Fruit fly (Drosophila melanogaster) whole organism, embryonic: Measurements from ENCODE around the gene Uba4.
A peak's percentile ranks its signal among the peaks of the same experiment; 100 is the strongest.

Experiments
- Ada2b ChIP-seq: fragments of 200-800 bp; sonication (Bioruptor generic); IDR thresholded peaks from 2 replicates; pipeline ENCODE4 v1.3.6; 2022; ENCODE audit warnings: missing biosample characterization, missing genetic modification characterization
- Awh ChIP-seq: fragments of 200-800 bp; sonication (Bioruptor generic); IDR thresholded peaks from 2 replicates; pipeline ENCODE4, ENCODE4 v1.3.6; 2022; ENCODE audit warnings: missing biosample characterization, missing genetic modification characterization
- BtbVII ChIP-seq: fragments of 200-800 bp; sonication (Bioruptor generic); optimal IDR thresholded peaks from 3 replicates; lab custom pipeline; 2017; ENCODE audit warnings: missing biosample characterization, mild to moderate bottlenecking, missing genetic modification characterization
- CG10366 ChIP-seq: fragments of 200-800 bp; sonication (Bioruptor generic); IDR thresholded peaks from 2 replicates; pipeline ENCODE4 v1.3.6; 2022; ENCODE audit warnings: missing biosample characterization, missing genetic modification characterization
- CG10654 ChIP-seq: fragments of 200-800 bp; sonication (Bioruptor generic); optimal IDR thresholded peaks from 2 replicates; lab custom pipeline; 2016; ENCODE audit warnings: missing biosample characterization, missing genetic modification characterization
- CG12071 ChIP-seq: fragments of 200-800 bp; sonication (Bioruptor generic); optimal IDR thresholded peaks from 3 replicates; lab custom pipeline; 2018; ENCODE audit warnings: missing biosample characterization, mild to moderate bottlenecking, missing genetic modification characterization
- CG12155 ChIP-seq: fragments of 200-800 bp; sonication (Bioruptor generic); optimal IDR thresholded peaks from 3 replicates; lab custom pipeline; 2016; ENCODE audit warnings: missing biosample characterization, missing genetic modification characterization
- CG12299 ChIP-seq: fragments of 200-800 bp; sonication (Bioruptor generic); optimal IDR thresholded peaks from 2 replicates; lab custom pipeline; 2018; ENCODE audit warnings: missing biosample characterization, mild to moderate bottlenecking, missing genetic modification characterization
- CG12942 ChIP-seq: fragments of 200-800 bp; sonication (Bioruptor generic); optimal IDR thresholded peaks from 3 replicates; lab custom pipeline; 2016; ENCODE audit warnings: missing biosample characterization, missing genetic modification characterization
- CG2678 ChIP-seq: fragments of 200-800 bp; sonication (Bioruptor generic); optimal IDR thresholded peaks from 3 replicates; lab custom pipeline; 2019; ENCODE audit warnings: missing biosample characterization, mild to moderate bottlenecking, missing genetic modification characterization, moderate library complexity
- CG3847 ChIP-seq: fragments of 200-800 bp; sonication (Bioruptor generic); IDR thresholded peaks from 2 replicates; pipeline ENCODE4 v1.3.6; 2022; ENCODE audit warnings: missing biosample characterization, missing genetic modification characterization
- CG4707 ChIP-seq: fragments of 200-800 bp; sonication (Bioruptor generic); optimal IDR thresholded peaks from 2 replicates; lab custom pipeline; 2018; ENCODE audit warnings: missing biosample characterization, mild to moderate bottlenecking, missing genetic modification characterization, moderate library complexity
- CG6689 ChIP-seq: fragments of 200-800 bp; sonication (Bioruptor generic); IDR thresholded peaks from 2 replicates; pipeline ENCODE4 v1.3.6; 2022; ENCODE audit warnings: missing biosample characterization, missing genetic modification characterization
- CG8924 ChIP-seq: fragments of 200-800 bp; optimal IDR thresholded peaks from 3 replicates; lab custom pipeline; 2019; ENCODE audit warnings: missing biosample characterization, mild to moderate bottlenecking, missing genetic modification characterization, moderate library complexity
- CG9215 ChIP-seq: fragments of 200-800 bp; sonication (Bioruptor generic); IDR thresholded peaks from 2 replicates; pipeline ENCODE4 v1.3.6; 2022; ENCODE audit warnings: missing biosample characterization, missing genetic modification characterization
- CG9817 ChIP-seq: fragments of 200-800 bp; sonication (Bioruptor generic); optimal IDR thresholded peaks from 2 replicates; lab custom pipeline; 2018; ENCODE audit warnings: missing biosample characterization, mild to moderate bottlenecking, missing genetic modification characterization, moderate library complexity
- Dfd ChIP-seq, 2 experiments: fragments of >200 bp; optimal IDR thresholded peaks; 2 replicates each; lab custom pipeline; 2017; ENCODE audit warnings: missing biosample characterization in 2 of 2, missing genetic modification characterization in 2 of 2
- Gsc ChIP-seq: fragments of 200-800 bp; sonication (Bioruptor generic); IDR thresholded peaks from 2 replicates; pipeline ENCODE4 v1.3.6; 2022; ENCODE audit warnings: missing biosample characterization, missing genetic modification characterization
- HmgD ChIP-seq: fragments of 200-800 bp; sonication (Bioruptor generic); optimal IDR thresholded peaks from 3 replicates; lab custom pipeline; 2016; ENCODE audit warnings: missing biosample characterization, missing genetic modification characterization
- NfI ChIP-seq: fragments of 200-800 bp; sonication (Bioruptor generic); optimal IDR thresholded peaks from 3 replicates; lab custom pipeline; 2018; ENCODE audit warnings: missing biosample characterization, mild to moderate bottlenecking, missing genetic modification characterization, moderate library complexity
- Sin3A ChIP-seq: fragments of >200 bp; optimal IDR thresholded peaks from 2 replicates; lab custom pipeline; 2018
- Ssrp ChIP-seq: fragments of 200-800 bp; sonication (Bioruptor generic); optimal IDR thresholded peaks from 2 replicates; lab custom pipeline; 2018; ENCODE audit warnings: missing biosample characterization, mild to moderate bottlenecking, missing genetic modification characterization, moderate library complexity
- Trl ChIP-seq, 3 experiments: fragments of >200 bp in 2 of 3; fragments of 200-800 bp in 1 of 3; sonication (Bioruptor generic) in 1 of 3; optimal IDR thresholded peaks; 2 replicates in 1 of 3; 3 replicates in 2 of 3; lab custom pipeline; 2016 to 2017; ENCODE audit warnings: missing biosample characterization in 1 of 3, missing genetic modification characterization in 1 of 3
- Vsx1 ChIP-seq: fragments of 200-800 bp; sonication (Bioruptor generic); optimal IDR thresholded peaks from 2 replicates; lab custom pipeline; 2017; ENCODE audit warnings: missing biosample characterization, mild to moderate bottlenecking, missing genetic modification characterization, missing genetic modification reagents
- Xbp1 ChIP-seq: fragments of 200-800 bp; sonication (Bioruptor generic); optimal IDR thresholded peaks from 3 replicates; lab custom pipeline; 2016; ENCODE audit warnings: missing biosample characterization, mild to moderate bottlenecking, missing genetic modification characterization
- ac ChIP-seq: fragments of 200-800 bp; sonication (Bioruptor generic); optimal IDR thresholded peaks from 3 replicates; lab custom pipeline; 2017; ENCODE audit warnings: missing biosample characterization, mild to moderate bottlenecking, missing genetic modification characterization
- amos ChIP-seq: fragments of 200-800 bp; sonication (Bioruptor generic); IDR thresholded peaks from 2 replicates; pipeline ENCODE4 v1.3.6; 2022; ENCODE audit warnings: missing biosample characterization, missing genetic modification characterization; ENCODE audit not compliant: partially characterized antibody
- caup ChIP-seq: fragments of 200-800 bp; sonication (Bioruptor generic); optimal IDR thresholded peaks from 3 replicates; lab custom pipeline; 2017; ENCODE audit warnings: missing biosample characterization, mild to moderate bottlenecking, missing genetic modification characterization, moderate library complexity; ENCODE audit not compliant: severe bottlenecking
- dimm ChIP-seq: fragments of 200-800 bp; sonication (Bioruptor generic); IDR thresholded peaks from 2 replicates; pipeline ENCODE4 v1.3.6; 2022; ENCODE audit warnings: missing biosample characterization, missing genetic modification characterization
- dysf ChIP-seq: fragments of 200-800 bp; sonication (Bioruptor generic); IDR thresholded peaks from 3 replicates; pipeline ENCODE4 v1.3.6; 2022; ENCODE audit warnings: missing biosample characterization, missing genetic modification characterization
- gem ChIP-seq: fragments of 200-800 bp; sonication (Bioruptor generic); optimal IDR thresholded peaks from 2 replicates; lab custom pipeline; 2019; ENCODE audit warnings: missing biosample characterization, mild to moderate bottlenecking, missing genetic modification characterization, moderate library complexity
- gro ChIP-seq: fragments of 200-800 bp; sonication (Bioruptor generic); optimal IDR thresholded peaks from 2 replicates; lab custom pipeline; 2016; ENCODE audit warnings: missing biosample characterization, missing genetic modification characterization
- insv ChIP-seq, 2 experiments: fragments of 200-800 bp; sonication (Bioruptor generic); optimal IDR thresholded peaks; 3 replicates each; lab custom pipeline; 2016 to 2018; ENCODE audit warnings: missing biosample characterization in 2 of 2, missing genetic modification characterization in 2 of 2
- inv ChIP-seq: fragments of 200-800 bp; sonication (Bioruptor generic); IDR thresholded peaks from 2 replicates; pipeline ENCODE4 v1.3.6; 2022; ENCODE audit warnings: missing biosample characterization, missing genetic modification characterization; ENCODE audit not compliant: partially characterized antibody
- kah ChIP-seq: fragments of 200-800 bp; sonication (Bioruptor generic); optimal IDR thresholded peaks from 2 replicates; lab custom pipeline; 2018; ENCODE audit warnings: missing biosample characterization, mild to moderate bottlenecking, missing genetic modification characterization
- ken ChIP-seq: fragments of 200-800 bp; sonication (Bioruptor generic); IDR thresholded peaks from 3 replicates; pipeline ENCODE4 v1.3.6; 2022; ENCODE audit warnings: missing biosample characterization, missing genetic modification characterization
- lbe ChIP-seq: fragments of 200-800 bp; sonication (Bioruptor generic); optimal IDR thresholded peaks from 2 replicates; lab custom pipeline; 2016; ENCODE audit warnings: missing biosample characterization, mild to moderate bottlenecking, missing genetic modification characterization
- lilli ChIP-seq: fragments of 200-800 bp; sonication (Bioruptor generic); optimal IDR thresholded peaks from 3 replicates; lab custom pipeline; 2016; ENCODE audit warnings: missing biosample characterization, missing genetic modification characterization
- oc ChIP-seq: fragments of 200-800 bp; sonication (Bioruptor generic); optimal IDR thresholded peaks from 2 replicates; lab custom pipeline; 2018; ENCODE audit warnings: missing biosample characterization, mild to moderate bottlenecking, missing genetic modification characterization, moderate library complexity
- pan ChIP-seq, 4 experiments: fragments of >200 bp in 3 of 4; fragments of 200-800 bp in 1 of 4; sonication (Bioruptor generic) in 1 of 4; optimal IDR thresholded peaks in 3 of 4; IDR thresholded peaks in 1 of 4; 2 replicates each; pipeline versions ENCODE4 v1.3.6 to Lab custom; 2017 to 2022; ENCODE audit warnings: missing biosample characterization in 2 of 4, missing genetic modification characterization in 2 of 4, mixed read lengths in 1 of 4
- pfk ChIP-seq: fragments of 200-800 bp; sonication (Bioruptor generic); optimal IDR thresholded peaks from 2 replicates; lab custom pipeline; 2018; ENCODE audit warnings: missing biosample characterization, mild to moderate bottlenecking, missing genetic modification characterization, moderate library complexity
- pho ChIP-seq: fragments of 200-800 bp; sonication (Bioruptor generic); optimal IDR thresholded peaks from 2 replicates; lab custom pipeline; 2016; ENCODE audit warnings: missing biosample characterization, missing genetic modification characterization
- phol ChIP-seq: fragments of 200-800 bp; sonication (Bioruptor generic); optimal IDR thresholded peaks from 3 replicates; lab custom pipeline; 2018; ENCODE audit warnings: missing biosample characterization, mild to moderate bottlenecking, missing genetic modification characterization, moderate library complexity
- pita ChIP-seq: fragments of 200-800 bp; sonication (Bioruptor generic); optimal IDR thresholded peaks from 2 replicates; lab custom pipeline; 2017; ENCODE audit warnings: missing biosample characterization, mild to moderate bottlenecking, missing genetic modification characterization
- prd ChIP-seq, 3 experiments: fragments of >200 bp in 2 of 3; fragments of 200-800 bp in 1 of 3; sonication (Bioruptor generic) in 1 of 3; optimal IDR thresholded peaks in 2 of 3; IDR thresholded peaks in 1 of 3; 2 replicates in 2 of 3; 3 replicates in 1 of 3; pipeline versions ENCODE4 v1.3.6 to Lab custom; 2017 to 2022; ENCODE audit warnings: missing biosample characterization in 1 of 3, missing genetic modification characterization in 1 of 3
- shn ChIP-seq: fragments of 200-800 bp; sonication (Bioruptor generic); optimal IDR thresholded peaks from 3 replicates; lab custom pipeline; 2016; ENCODE audit warnings: missing biosample characterization, missing genetic modification characterization
- sima ChIP-seq: fragments of 200-800 bp; sonication (Bioruptor generic); optimal IDR thresholded peaks from 2 replicates; lab custom pipeline; 2016; ENCODE audit warnings: missing biosample characterization, missing genetic modification characterization
- slbo ChIP-seq: fragments of 200-800 bp; sonication (Bioruptor generic); IDR thresholded peaks from 2 replicates; pipeline ENCODE4 v1.3.6; 2022; ENCODE audit warnings: missing biosample characterization, missing genetic modification characterization
- tx ChIP-seq: fragments of 200-800 bp; sonication (Bioruptor generic); optimal IDR thresholded peaks from 2 replicates; lab custom pipeline; 2016; ENCODE audit warnings: missing biosample characterization, missing genetic modification characterization
- wek ChIP-seq: fragments of 200-800 bp; sonication (Bioruptor generic); optimal IDR thresholded peaks from 3 replicates; lab custom pipeline; 2018; ENCODE audit warnings: missing biosample characterization, mild to moderate bottlenecking, missing genetic modification characterization, moderate library complexity

Uba4 gene

DNA sequence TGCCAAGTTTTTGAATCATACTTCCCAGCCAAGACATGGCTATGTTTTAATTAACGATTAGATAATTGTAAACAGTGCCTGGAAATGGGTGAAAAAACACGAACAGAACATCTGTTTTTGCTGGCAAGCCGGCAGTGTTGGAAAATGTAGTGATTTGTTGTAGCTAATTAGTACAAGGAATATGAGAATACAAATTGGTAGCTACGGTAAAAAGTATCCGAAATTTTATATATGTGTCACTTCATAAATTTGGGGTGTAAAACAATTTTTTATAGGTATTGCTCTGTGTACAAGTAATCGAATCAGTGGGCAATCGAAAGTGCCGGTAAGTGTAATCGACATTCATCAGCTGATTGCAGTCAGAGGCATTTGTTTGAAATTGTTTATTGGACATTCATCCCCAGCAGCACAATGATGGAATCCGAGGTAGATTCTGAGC lies at the start of gene Uba4, which contains the start of gene mRpL51 (continued):
- TF ChIP-seq caup (no peak), oc (no peak), Awh (no peak), CG12071 (no peak), CG9817 (tag; lab: Kevin White, UChicago) (no peak), gro (GFP tag; lab: Kevin White, UChicago) (no peak), phol (tag; lab: Kevin White, UChicago) (peak; percentile 45), slbo (GFP tag; lab: Robert Waterston, UW) (no peak), CG6689 (GFP tag; lab: Robert Waterston, UW) (no peak), ac (no peak), pfk (no peak), Sin3A (lab: Kevin White, UChicago) (peak; percentile 51), CG4707 (peak; percentile 69), lilli (peak; percentile 72), HmgD (GFP tag; lab: Kevin White, UChicago) (no peak), ken (GFP tag; lab: Robert Waterston, UW) (no peak), amos (no peak; the same call in 1 of the 2 replicates), CG3847 (no peak), Ada2b (GFP tag; lab: Robert Waterston, UW) (no peak), tx (GFP tag; lab: Kevin White, UChicago) (peak; percentile 33), lbe (GFP tag; lab: Kevin White, UChicago) (peak; percentile 72), Vsx1 (peak; percentile 100), CG12942 (GFP tag; lab: Kevin White, UChicago) (no peak), CG9215 (GFP tag; lab: Robert Waterston, UW) (no peak), dimm (GFP tag; lab: Robert Waterston, UW) (no peak), pho (GFP tag; lab: Kevin White, UChicago) (peak; percentile 56), Trl (optimal IDR thresholded peaks at IDR 0.05; lab: Kevin White, UChicago) (no peak), Trl (GFP tag; optimal IDR thresholded peaks at IDR 0.05; lab: Kevin White, UChicago) (peak; percentile 30), wek (GFP tag; lab: Kevin White, UChicago) (peak; percentile 45), gem (tag; lab: Kevin White, UChicago) (no peak), Xbp1 (GFP tag; lab: Kevin White, UChicago) (peak; percentile 39), Gsc (GFP tag; lab: Robert Waterston, UW) (no peak), pan (optimal IDR thresholded peaks at IDR 0.05; lab: Kevin White, UChicago) (no peak), pan (GFP tag; optimal IDR thresholded peaks at IDR 0.05 in 1 of 2, IDR thresholded peaks at IDR 0.05 in 1 of 2) (no peak), CG2678 (tag; lab: Kevin White, UChicago) (no peak), insv (GFP tag; optimal IDR thresholded peaks at IDR 0.05; lab: Kevin White, UChicago) (no peak), CG10366 (GFP tag; lab: Robert Waterston, UW) (no peak), Dfd (GFP tag; optimal IDR thresholded peaks at IDR 0.05; lab: Kevin White, UChicago) (no peak), CG8924 (tag; lab: Kevin White, UChicago) (peak; percentile 9), BtbVII (no peak), prd (optimal IDR thresholded peaks at IDR 0.05; lab: Kevin White, UChicago) (no peak), prd (GFP tag; IDR thresholded peaks at IDR 0.05; lab: Robert Waterston, UW) (no peak), CG12299 (tag; lab: Kevin White, UChicago) (peak; percentile 7), kah (GFP tag; lab: Kevin White, UChicago) (no peak), Ssrp (no peak), sima (no peak), shn (GFP tag; lab: Kevin White, UChicago) (no peak), pita (no peak), NfI (GFP tag; lab: Kevin White, UChicago) (peak; percentile 41), CG10654 (GFP tag; lab: Kevin White, UChicago) (no peak), dysf (GFP tag; lab: Robert Waterston, UW) (no peak), inv (no peak), CG12155 (GFP tag; lab: Kevin White, UChicago) (peak; percentile 26)
